Worm (Caenorhabditis elegans) whole organism, mixed stage, embryonic: ENCODE measurements around the gene pgp-7.

Experiments
- ces-1 ChIP-seq: fragments of 150-350 bp; optimal IDR thresholded peaks from 2 replicates; lab custom pipeline; 2014; ENCODE audit warnings: missing biosample characterization, missing genetic modification reagents, missing genetic modification characterization
- pha-4 ChIP-seq: fragments of 150-350 bp; optimal IDR thresholded peaks from 2 replicates; lab custom pipeline; 2018; ENCODE audit warnings: missing biosample characterization, missing genetic modification reagents, missing genetic modification characterization
- snpc-4 ChIP-seq: fragments of 150-350 bp; optimal IDR thresholded peaks from 2 replicates; lab custom pipeline; 2014; ENCODE audit warnings: missing biosample characterization, missing genetic modification characterization
- unc-120 ChIP-seq: sonication (generic microtip); optimal IDR thresholded peaks from 2 replicates; lab custom pipeline; 2017; ENCODE audit warnings: missing genetic modification characterization, missing compliant biosample characterization; ENCODE audit not compliant: poor library complexity, severe bottlenecking
- ztf-11 ChIP-seq: fragments of 150-350 bp; optimal IDR thresholded peaks from 2 replicates; lab custom pipeline; 2014; ENCODE audit warnings: missing biosample characterization, missing genetic modification characterization

DNA sequence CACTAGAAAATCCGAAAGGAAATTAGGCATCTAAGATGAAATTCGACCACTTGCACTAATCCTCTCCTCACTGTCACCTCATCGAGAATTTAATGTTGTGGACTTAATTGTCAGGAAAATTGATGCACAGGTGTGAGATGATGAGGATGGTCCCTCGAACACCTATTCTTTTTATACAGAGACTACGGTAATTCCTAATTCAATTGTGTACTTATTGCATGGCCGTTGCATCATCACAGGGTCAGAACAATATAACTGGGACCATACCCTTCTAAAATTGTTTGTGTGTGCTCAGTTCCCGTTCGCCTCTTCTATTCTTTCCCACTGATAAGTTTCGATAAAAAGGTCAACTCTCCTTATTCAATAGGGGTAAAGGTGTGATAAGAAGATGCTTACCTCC, 25.9 kb downstream of the pgp-7 start:
- TF ChIP-seq ces-1 (no peak), unc-120 (tag; lab: Kevin White, UChicago) (no peak), ztf-11 (tag; lab: Kevin White, UChicago) (no peak), snpc-4 (no peak), pha-4 (no peak)
